Worm (Caenorhabditis elegans) whole organism, L1 larva: ENCODE data around the gene nhr-17.

Experiments used
- egl-27 ChIP-seq, 2 experiments: fragments of 150-350 bp in 1 of 2; sonication (generic microtip); optimal IDR thresholded peaks; 3 replicates each; lab custom pipeline; 2017 to 2018; ENCODE audit warnings: missing biosample characterization in 2 of 2, missing genetic modification characterization in 2 of 2, missing genetic modification reagents in 2 of 2
- ets-5 ChIP-seq: fragments of 200-800 bp; sonication (Bioruptor generic); IDR thresholded peaks from 2 replicates; pipeline ENCODE4 v1.3.6; 2022; ENCODE audit warnings: missing genetic modification characterization, missing compliant biosample characterization
- fos-1 ChIP-seq: fragments of 150-350 bp; optimal IDR thresholded peaks from 2 replicates; lab custom pipeline; 2014; ENCODE audit warnings: missing biosample characterization, missing genetic modification characterization
- hlh-17 ChIP-seq: fragments of 200-800 bp; sonication (Bioruptor generic); optimal IDR thresholded peaks from 2 replicates; lab custom pipeline; 2018; ENCODE audit warnings: missing genetic modification characterization, mild to moderate bottlenecking, missing compliant biosample characterization, moderate library complexity, borderline replicate concordance
- jun-1 ChIP-seq: fragments of 150-350 bp; optimal IDR thresholded peaks from 2 replicates; lab custom pipeline; 2014; ENCODE audit warnings: missing biosample characterization, missing genetic modification reagents, missing genetic modification characterization
- lin-13 ChIP-seq: fragments of 150-350 bp; optimal IDR thresholded peaks from 2 replicates; lab custom pipeline; 2014; ENCODE audit warnings: missing biosample characterization, missing genetic modification reagents, missing genetic modification characterization
- lin-35 ChIP-seq, 2 experiments: fragments of 150-350 bp; optimal IDR thresholded peaks; 2 replicates each; lab custom pipeline; 2014; ENCODE audit warnings: missing biosample characterization in 2 of 2, missing genetic modification characterization in 2 of 2, missing genetic modification reagents in 2 of 2
- lin-39 ChIP-seq: fragments of 150-350 bp; optimal IDR thresholded peaks from 2 replicates; lab custom pipeline; 2014; ENCODE audit warnings: missing biosample characterization, missing genetic modification reagents, missing genetic modification characterization
- mep-1 ChIP-seq: fragments of 150-350 bp; optimal IDR thresholded peaks from 2 replicates; lab custom pipeline; 2014; ENCODE audit warnings: missing biosample characterization, missing genetic modification characterization
- nhr-237 ChIP-seq: fragments of 150-350 bp; optimal IDR thresholded peaks from 2 replicates; lab custom pipeline; 2014; ENCODE audit warnings: missing biosample characterization, missing genetic modification characterization
- nhr-76 ChIP-seq: sonication (generic microtip); optimal IDR thresholded peaks from 2 replicates; lab custom pipeline; 2017; ENCODE audit warnings: missing biosample characterization, missing genetic modification characterization
- snpc-4 ChIP-seq: fragments of 150-350 bp; optimal IDR thresholded peaks from 2 replicates; lab custom pipeline; 2014; ENCODE audit warnings: missing biosample characterization, missing genetic modification characterization
- snu-23 ChIP-seq: sonication (generic microtip); optimal IDR thresholded peaks from 2 replicates; lab custom pipeline; 2016; ENCODE audit warnings: missing genetic modification characterization, missing compliant biosample characterization
- zag-1 ChIP-seq: fragments of 150-350 bp; optimal IDR thresholded peaks from 2 replicates; lab custom pipeline; 2014; ENCODE audit warnings: missing biosample characterization, missing genetic modification characterization

DNA sequence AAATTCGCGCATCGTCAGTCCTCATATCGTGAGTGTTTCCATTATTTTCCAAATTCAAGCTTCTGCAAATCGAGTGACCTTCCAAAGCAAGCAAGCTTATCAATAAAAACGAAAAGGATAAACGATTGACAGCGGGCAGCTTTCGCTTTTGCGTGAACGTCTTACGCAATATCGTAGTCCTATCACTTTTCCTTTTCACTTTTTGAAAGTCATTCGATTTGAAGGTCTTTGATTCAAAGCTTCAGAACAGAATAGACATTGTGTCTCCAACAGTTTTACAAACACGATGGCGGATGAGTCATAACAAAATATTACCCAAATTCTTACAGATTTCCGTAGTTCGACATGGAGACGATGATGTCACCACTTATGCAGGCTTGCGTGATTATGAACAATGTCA is 11.9 kb upstream of the nhr-17 start:
- TF ChIP-seq nhr-76 (tag; lab: Kevin White, UChicago) (no peak), fos-1 (no peak), lin-35 (GFP tag; optimal IDR thresholded peaks at IDR 0.05; lab: Kevin White, UChicago) (no peak), egl-27 (tag; optimal IDR thresholded peaks at IDR 0.05; lab: Kevin White, UChicago) (no peak), ets-5 (no peak), nhr-237 (tag; lab: Kevin White, UChicago) (no peak), snpc-4 (tag; lab: Kevin White, UChicago) (no peak), mep-1 (no peak), jun-1 (tag; lab: Kevin White, UChicago) (no peak), snu-23 (GFP tag; lab: Kevin White, UChicago) (no peak), lin-13 (GFP tag; lab: Kevin White, UChicago) (no peak), zag-1 (no peak), lin-39 (tag; lab: Kevin White, UChicago) (no peak), hlh-17 (no peak)
